Worm (Caenorhabditis elegans) whole organism, L4 larva: ENCODE measurements around the gene snrp-3.

Source experiments
- F10B5.3 ChIP-seq: sonication (generic microtip); optimal IDR thresholded peaks from 2 replicates; lab custom pipeline; 2016; ENCODE audit warnings: mild to moderate bottlenecking, missing genetic modification characterization, missing compliant biosample characterization
- F37D6.2 ChIP-seq: sonication (generic microtip); optimal IDR thresholded peaks from 2 replicates; lab custom pipeline; 2016; ENCODE audit warnings: mild to moderate bottlenecking, missing genetic modification characterization, missing compliant biosample characterization
- T20F7.1 ChIP-seq: fragments of 200-800 bp; sonication (Bioruptor generic); optimal IDR thresholded peaks from 2 replicates; lab custom pipeline; 2018; ENCODE audit warnings: mild to moderate bottlenecking, missing genetic modification characterization, missing compliant biosample characterization
- T26A8.4 ChIP-seq: fragments of 200-800 bp; sonication (Bioruptor generic); IDR thresholded peaks from 2 replicates; pipeline ENCODE4 v1.3.6; 2022; ENCODE audit warnings: missing genetic modification characterization, missing compliant biosample characterization
- Y48G9A.11 ChIP-seq: fragments of 200-800 bp; sonication (Bioruptor generic); IDR thresholded peaks from 2 replicates; pipeline ENCODE4 v1.3.6; 2022; ENCODE audit warnings: missing genetic modification reagents, missing genetic modification characterization, missing compliant biosample characterization
- Y5F2A.4 ChIP-seq: fragments of 200-800 bp; sonication (Bioruptor generic); optimal IDR thresholded peaks from 2 replicates; lab custom pipeline; 2018; ENCODE audit warnings: mild to moderate bottlenecking, missing genetic modification characterization, missing compliant biosample characterization
- aha-1 ChIP-seq: fragments of 150-350 bp; peaks from one replicate; lab custom pipeline; 2014; ENCODE audit warnings: missing biosample characterization, missing genetic modification characterization
- ama-1 ChIP-seq: fragments of 150-350 bp; optimal IDR thresholded peaks from 2 replicates; lab custom pipeline; 2014; ENCODE audit warnings: inconsistent platforms, mixed read lengths
- arid-1 ChIP-seq: fragments of 200-800 bp; sonication (Bioruptor generic); conservative IDR thresholded peaks from 2 replicates; pipeline ENCODE4 v1.3.6; 2022; ENCODE audit warnings: missing genetic modification reagents, missing genetic modification characterization, missing compliant biosample characterization
- ceh-82 ChIP-seq: sonication (generic microtip); optimal IDR thresholded peaks from 2 replicates; lab custom pipeline; 2017; ENCODE audit warnings: missing biosample characterization, missing genetic modification characterization
- daf-16 ChIP-seq, 3 experiments: sonication (generic microtip); optimal IDR thresholded peaks; 2 replicates each; lab custom pipeline; 2016 to 2017; ENCODE audit warnings: missing genetic modification characterization in 3 of 3, missing genetic modification reagents in 3 of 3, mild to moderate bottlenecking in 2 of 3, missing compliant biosample characterization in 2 of 3, missing biosample characterization in 1 of 3, moderate library complexity in 1 of 3
- dpl-1 ChIP-seq: fragments of 150-350 bp; optimal IDR thresholded peaks from 2 replicates; lab custom pipeline; 2014; ENCODE audit warnings: missing biosample characterization, missing genetic modification reagents, missing genetic modification characterization
- duxl-1 ChIP-seq: sonication (generic microtip); optimal IDR thresholded peaks from 2 replicates; lab custom pipeline; 2016; ENCODE audit warnings: mild to moderate bottlenecking, missing genetic modification characterization, moderate library complexity, missing compliant biosample characterization; ENCODE audit not compliant: poor library complexity
- dve-1 ChIP-seq: sonication (generic microtip); optimal IDR thresholded peaks from 2 replicates; lab custom pipeline; 2017; ENCODE audit warnings: antibody characterized with exemption, mild to moderate bottlenecking, missing genetic modification characterization, missing compliant biosample characterization; ENCODE audit not compliant: insufficient read depth
- egl-43 ChIP-seq: fragments of 200-800 bp; sonication (Bioruptor generic); IDR thresholded peaks from 2 replicates; pipeline ENCODE4 v1.3.6; 2022; ENCODE audit warnings: missing genetic modification reagents, missing genetic modification characterization, missing compliant biosample characterization
- fkh-10 ChIP-seq: fragments of 150-350 bp; optimal IDR thresholded peaks from 2 replicates; lab custom pipeline; 2014; ENCODE audit warnings: missing biosample characterization, missing genetic modification reagents, missing genetic modification characterization
- gei-8 ChIP-seq: fragments of 200-800 bp; sonication (Bioruptor generic); optimal IDR thresholded peaks from 2 replicates; lab custom pipeline; 2018; ENCODE audit warnings: mild to moderate bottlenecking, missing genetic modification characterization, missing compliant biosample characterization
- hif-1 ChIP-seq, 2 experiments: sonication (generic microtip); optimal IDR thresholded peaks; 2 replicates each; lab custom pipeline; 2016 to 2017; ENCODE audit warnings: missing compliant biosample characterization in 2 of 2, missing genetic modification characterization in 2 of 2, missing genetic modification reagents in 2 of 2, missing genotype in 2 of 2, mild to moderate bottlenecking in 1 of 2
- hlh-11 ChIP-seq: fragments of 200-800 bp; sonication (Bioruptor generic); optimal IDR thresholded peaks from 2 replicates; lab custom pipeline; 2018; ENCODE audit warnings: mild to moderate bottlenecking, missing genetic modification characterization, missing compliant biosample characterization
- hlh-30 ChIP-seq: sonication (generic microtip); optimal IDR thresholded peaks from 2 replicates; lab custom pipeline; 2017; ENCODE audit warnings: antibody characterized with exemption, mild to moderate bottlenecking, missing genetic modification characterization, missing compliant biosample characterization; ENCODE audit not compliant: insufficient read depth
- hmg-1.1 ChIP-seq: fragments of 200-800 bp; sonication (Bioruptor generic); IDR thresholded peaks from 2 replicates; pipeline ENCODE4 v1.3.6; 2022; ENCODE audit warnings: missing genetic modification reagents, missing genetic modification characterization, missing compliant biosample characterization
- jun-1 ChIP-seq: fragments of 150-350 bp; optimal IDR thresholded peaks from 2 replicates; lab custom pipeline; 2014; ENCODE audit warnings: missing biosample characterization, missing genetic modification reagents, missing genetic modification characterization
- lin-13 ChIP-seq: fragments of 150-350 bp; optimal IDR thresholded peaks from 2 replicates; lab custom pipeline; 2014; ENCODE audit warnings: missing biosample characterization, missing genetic modification reagents, missing genetic modification characterization
- lin-15B ChIP-seq: fragments of 150-350 bp; sonication (generic microtip); optimal IDR thresholded peaks from 3 replicates; lab custom pipeline; 2014; ENCODE audit warnings: missing biosample characterization, missing genetic modification characterization
- lin-38 ChIP-seq: fragments of 200-800 bp; sonication (Bioruptor generic); IDR thresholded peaks from 2 replicates; pipeline ENCODE4 v1.3.6; 2022; ENCODE audit warnings: missing genetic modification reagents, missing genetic modification characterization, missing compliant biosample characterization
- lsy-2 ChIP-seq, 2 experiments: fragments of 150-350 bp in 1 of 2; sonication (generic microtip) in 1 of 2; optimal IDR thresholded peaks; 2 replicates each; lab custom pipeline; 2014 to 2017; ENCODE audit warnings: missing biosample characterization in 2 of 2, missing genetic modification characterization in 2 of 2
- mdl-1 ChIP-seq, 2 experiments: fragments of 150-350 bp in 1 of 2; sonication (generic microtip) in 1 of 2; optimal IDR thresholded peaks; 2 replicates each; lab custom pipeline; 2014 to 2017; ENCODE audit warnings: missing biosample characterization in 2 of 2, missing genetic modification characterization in 2 of 2
- mep-1 ChIP-seq: fragments of 150-350 bp; sonication (generic microtip); optimal IDR thresholded peaks from 3 replicates; lab custom pipeline; 2014; ENCODE audit warnings: missing biosample characterization, missing genetic modification characterization
- mxl-3 ChIP-seq: fragments of 200-800 bp; sonication (Bioruptor generic); optimal IDR thresholded peaks from 2 replicates; lab custom pipeline; 2018; ENCODE audit warnings: mild to moderate bottlenecking, missing genetic modification characterization, missing compliant biosample characterization
- nhr-102 ChIP-seq: sonication (generic microtip); optimal IDR thresholded peaks from 2 replicates; lab custom pipeline; 2016; ENCODE audit warnings: mild to moderate bottlenecking, missing genetic modification characterization, moderate library complexity, missing compliant biosample characterization
- nhr-11 ChIP-seq: fragments of 150-350 bp; optimal IDR thresholded peaks from 2 replicates; lab custom pipeline; 2014; ENCODE audit warnings: missing biosample characterization, missing genetic modification characterization
- nhr-25 ChIP-seq: sonication (generic microtip); optimal IDR thresholded peaks from 2 replicates; lab custom pipeline; 2017; ENCODE audit warnings: missing genetic modification characterization, mild to moderate bottlenecking, missing compliant biosample characterization, antibody characterized with exemption, moderate library complexity, borderline replicate concordance; ENCODE audit not compliant: insufficient read depth
- nhr-28 ChIP-seq: fragments of 150-350 bp; optimal IDR thresholded peaks from 2 replicates; lab custom pipeline; 2014; ENCODE audit warnings: missing biosample characterization, missing genetic modification characterization
- nhr-42 ChIP-seq: fragments of 200-800 bp; sonication (Bioruptor generic); IDR thresholded peaks from 2 replicates; pipeline ENCODE4 v1.3.6; 2022; ENCODE audit warnings: missing genetic modification characterization, missing compliant biosample characterization
- nhr-48 ChIP-seq: sonication (generic microtip); optimal IDR thresholded peaks from 2 replicates; lab custom pipeline; 2016; ENCODE audit warnings: mild to moderate bottlenecking, missing genetic modification characterization, missing compliant biosample characterization
- nhr-6 ChIP-seq: fragments of 150-350 bp; optimal IDR thresholded peaks from 2 replicates; lab custom pipeline; 2014; ENCODE audit warnings: missing biosample characterization, missing genetic modification characterization
- nhr-77 ChIP-seq: fragments of 150-350 bp; optimal IDR thresholded peaks from 2 replicates; lab custom pipeline; 2014; ENCODE audit warnings: missing biosample characterization, missing genetic modification characterization
- pha-4 ChIP-seq, 2 experiments: fragments of 150-350 bp in 1 of 2; fragments of 200-800 bp in 1 of 2; sonication (Bioruptor generic) in 1 of 2; IDR thresholded peaks in 1 of 2; optimal IDR thresholded peaks in 1 of 2; 2 replicates each; pipeline versions ENCODE4 v1.3.6 to Lab custom; 2014 to 2022; ENCODE audit warnings: missing genetic modification characterization in 2 of 2, missing genetic modification reagents in 2 of 2, missing biosample characterization in 1 of 2, missing compliant biosample characterization in 1 of 2
- pqm-1 ChIP-seq: sonication (generic microtip); optimal IDR thresholded peaks from 2 replicates; lab custom pipeline; 2017; ENCODE audit warnings: missing biosample characterization, missing genetic modification characterization
- rbr-2 ChIP-seq: sonication (generic microtip); optimal IDR thresholded peaks from 2 replicates; lab custom pipeline; 2016; ENCODE audit warnings: missing genotype, missing genetic modification characterization, missing compliant biosample characterization
- skn-1 ChIP-seq: fragments of 150-350 bp; optimal IDR thresholded peaks from 2 replicates; lab custom pipeline; 2014; ENCODE audit warnings: missing biosample characterization, missing genetic modification characterization
- tag-97 ChIP-seq: fragments of 200-800 bp; sonication (Bioruptor generic); IDR thresholded peaks from 2 replicates; pipeline ENCODE4 v1.3.6; 2022; ENCODE audit warnings: missing genetic modification characterization, missing compliant biosample characterization
- unc-130 ChIP-seq: sonication (generic microtip); optimal IDR thresholded peaks from 2 replicates; lab custom pipeline; 2016; ENCODE audit warnings: missing genetic modification reagents, missing genetic modification characterization, missing compliant biosample characterization
- unc-62 ChIP-seq, 3 experiments: fragments of 150-350 bp in 1 of 3; sonication (generic microtip); optimal IDR thresholded peaks in 2 of 3; peaks in 1 of 3; 1 replicate in 1 of 3; 2 replicates in 2 of 3; lab custom pipeline; 2014 to 2017; ENCODE audit warnings: missing biosample characterization in 3 of 3, missing genetic modification characterization in 3 of 3, missing genetic modification reagents in 3 of 3, missing genotype in 1 of 3
- zfp-2 ChIP-seq: sonication (generic microtip); optimal IDR thresholded peaks from 2 replicates; lab custom pipeline; 2016; ENCODE audit warnings: mild to moderate bottlenecking, missing genetic modification characterization, missing compliant biosample characterization
- zfp-3 ChIP-seq: fragments of 200-800 bp; sonication (Bioruptor generic); conservative IDR thresholded peaks from 2 replicates; pipeline ENCODE4 v1.3.6; 2022; ENCODE audit warnings: missing genetic modification reagents, missing genetic modification characterization, missing compliant biosample characterization
- zip-2 ChIP-seq: fragments of 150-350 bp; optimal IDR thresholded peaks from 2 replicates; lab custom pipeline; 2014; ENCODE audit warnings: missing biosample characterization, missing genetic modification characterization
- ztf-7 ChIP-seq: fragments of 150-350 bp; optimal IDR thresholded peaks from 2 replicates; lab custom pipeline; 2014; ENCODE audit warnings: missing biosample characterization, missing genetic modification characterization

snrp-3 gene

DNA sequence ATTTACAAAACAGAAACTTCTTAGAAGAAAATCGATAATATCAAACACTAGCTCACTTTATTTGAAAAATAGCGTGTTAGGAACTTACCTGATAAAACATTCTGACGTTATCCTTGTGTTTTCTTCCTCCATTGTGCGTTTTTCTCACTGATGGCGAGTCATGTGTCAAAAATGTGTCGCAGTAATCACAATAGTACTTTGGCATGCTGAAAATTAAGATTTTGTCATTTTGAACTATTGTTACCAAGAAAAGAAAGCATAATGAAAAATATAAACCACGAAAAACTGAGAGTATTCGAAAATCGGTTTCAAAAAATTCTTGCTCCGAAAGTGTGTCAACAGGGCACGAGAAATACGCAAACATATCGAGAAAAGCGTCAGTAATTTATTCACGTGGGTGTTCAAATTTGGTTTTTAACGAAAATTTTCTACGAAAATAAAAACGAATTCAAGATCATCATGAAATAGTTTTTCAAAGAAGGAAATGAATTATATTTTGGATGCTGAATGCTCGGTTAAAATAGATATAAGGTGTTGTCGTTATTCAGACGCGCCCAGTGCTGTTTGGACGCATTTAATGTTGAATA, at the start of gene snrp-3:
snrp-3 (minus strand) TSS at position 206 of the 587 bp plus-strand sequence.
- peak in 1 of 2 experiments; percentile 92 for TF ChIP-seq mdl-1 (tag; optimal IDR thresholded peaks at IDR 0.05; lab: Kevin White, UChicago)
- peak; percentile 29 for TF ChIP-seq ama-1
- TF ChIP-seq aha-1: peak; percentile 75
- TF ChIP-seq nhr-42 (GFP tag; lab: Robert Waterston, UW): peak; percentile 62; the same call in 1 of the 2 replicates
- 0 out of 2 replicates have a peak, but pooled peaks have one; percentile 20 for TF ChIP-seq arid-1
- no peak for TF ChIP-seq skn-1 (tag; lab: Kevin White, UChicago)
- TF ChIP-seq unc-62 (GFP tag; optimal IDR thresholded peaks at IDR 0.05 in 1 of 2; lab: Kevin White, UChicago): peak in 1 of 2 experiments; percentile 93
- no peak for TF ChIP-seq unc-62 (tag; optimal IDR thresholded peaks at IDR 0.05; lab: Kevin White, UChicago)
- TF ChIP-seq dpl-1 (GFP tag; lab: Kevin White, UChicago): peak; percentile 96
- TF ChIP-seq zip-2: peak; percentile 47
- peak; percentile 42 for TF ChIP-seq nhr-28 (tag; lab: Kevin White, UChicago)
- TF ChIP-seq lin-38 (GFP tag; lab: Robert Waterston, UW): peak; percentile 82
- 0 out of 2 replicates have a peak, but pooled peaks have one; percentile 10 for TF ChIP-seq pha-4 (GFP tag; IDR thresholded peaks at IDR 0.05; lab: Robert Waterston, UW)
- TF ChIP-seq pha-4 (tag; optimal IDR thresholded peaks at IDR 0.05; lab: Kevin White, UChicago): peak; percentile 57
- TF ChIP-seq nhr-48 (tag; lab: Kevin White, UChicago): peak; percentile 54
- TF ChIP-seq lin-15B (tag; lab: Kevin White, UChicago): peak; percentile 52
- TF ChIP-seq lin-13 (GFP tag; lab: Kevin White, UChicago): peak; percentile 67
- peak; percentile 45 for TF ChIP-seq nhr-77 (tag; lab: Kevin White, UChicago)
- peak; percentile 83 for TF ChIP-seq T20F7.1
- TF ChIP-seq nhr-11: peak; percentile 37
- peak; percentile 81 for TF ChIP-seq dve-1
- TF ChIP-seq Y5F2A.4 (GFP tag; lab: Kevin White, UChicago): no peak
- TF ChIP-seq nhr-102 (tag; lab: Kevin White, UChicago): peak; percentile 83
- peak in 1 of 2 experiments; percentile 48 for TF ChIP-seq daf-16 (GFP tag; optimal IDR thresholded peaks at IDR 0.05; lab: Kevin White, UChicago)
- TF ChIP-seq daf-16 (tag; optimal IDR thresholded peaks at IDR 0.05; lab: Kevin White, UChicago): peak; percentile 65
- TF ChIP-seq unc-130 (GFP tag; lab: Kevin White, UChicago): no peak
- TF ChIP-seq tag-97 (GFP tag; lab: Robert Waterston, UW): no peak
- 0 out of 2 replicates have a peak, but pooled peaks have one; percentile 60 for TF ChIP-seq zfp-3 (GFP tag; lab: Robert Waterston, UW)
- TF ChIP-seq nhr-6 (tag; lab: Kevin White, UChicago): peak; percentile 83
- no peak for TF ChIP-seq mxl-3 (GFP tag; lab: Kevin White, UChicago)
- TF ChIP-seq pqm-1 (tag; lab: Kevin White, UChicago): peak; percentile 6
- no peak for TF ChIP-seq hlh-11 (tag; lab: Kevin White, UChicago)
- peak; percentile 64 for TF ChIP-seq rbr-2 (tag; lab: Kevin White, UChicago)
- peak in 1 of 2 experiments; percentile 9 for TF ChIP-seq hif-1 (tag; optimal IDR thresholded peaks at IDR 0.05; lab: Kevin White, UChicago)
- no peak for TF ChIP-seq ceh-82 (tag; lab: Kevin White, UChicago)
- 0 out of 2 replicates have a peak, but pooled peaks have one; percentile 26 for TF ChIP-seq Y48G9A.11 (GFP tag; lab: Robert Waterston, UW)
- peak in 1 of 2 experiments; percentile 94 for TF ChIP-seq lsy-2 (tag; optimal IDR thresholded peaks at IDR 0.05; lab: Kevin White, UChicago)
- peak; percentile 49 for TF ChIP-seq F37D6.2
- no peak for TF ChIP-seq gei-8 (GFP tag; lab: Kevin White, UChicago)
- TF ChIP-seq T26A8.4: no peak; the same call in 1 of the 2 replicates
- TF ChIP-seq zfp-2 (tag; lab: Kevin White, UChicago): peak; percentile 3
- no peak for TF ChIP-seq ztf-7 (tag; lab: Kevin White, UChicago)
- TF ChIP-seq egl-43 (GFP tag; lab: Robert Waterston, UW): no peak
- peak; percentile 55 for TF ChIP-seq fkh-10
- peak; percentile 3 for TF ChIP-seq jun-1 (tag; lab: Kevin White, UChicago)
- no peak; the same call in 1 of the 2 replicates for TF ChIP-seq hmg-1.1 (GFP tag; lab: Robert Waterston, UW)
- peak; percentile 80 for TF ChIP-seq duxl-1 (tag; lab: Kevin White, UChicago)
- peak; percentile 72 for TF ChIP-seq F10B5.3 (tag; lab: Kevin White, UChicago)
- peak; percentile 87 for TF ChIP-seq mep-1 (tag; lab: Kevin White, UChicago)
- TF ChIP-seq nhr-25 (tag; lab: Kevin White, UChicago): peak; percentile 53
- peak; percentile 85 for TF ChIP-seq hlh-30 (tag; lab: Kevin White, UChicago)
